Worm (Caenorhabditis elegans): ENCODE measurements around the gene copd-1.
"Not testable (repeated sequence)": the region's sequence is repeated elsewhere in the genome, so short reads cannot be mapped to it uniquely, and the experiment has no call there.

- TF ChIP-seq dmd-9 (GFP tag; IDR thresholded peaks at IDR 0.05); daf-19 (GFP tag; conservative IDR thresholded peaks at IDR 0.05); lin-13 (GFP tag; optimal IDR thresholded peaks at IDR 0.05); F49E8.2 (tag; optimal IDR thresholded peaks at IDR 0.05; ENCODE audit: borderline replicate concordance); ces-1 (GFP tag; optimal IDR thresholded peaks at IDR 0.05); aly-2 (tag; optimal IDR thresholded peaks at IDR 0.05); lim-7 (GFP tag; IDR thresholded peaks at IDR 0.05): not testable (repeated sequence)
These were observed 1.5 kb upstream of the copd-1 start for ce11 chrIII:6626291-6626690.

Measured in whole organism, L4 larva.